Worm (Caenorhabditis elegans): Measurements from ENCODE around the gene mtrr-1.

ce11 chrII:9251529-9251928 is 34.2 kb upstream of the mtrr-1 start:
- TF ChIP-seq flt-1 (GFP tag; IDR thresholded peaks at IDR 0.05) (no peak), ztf-29 (GFP tag; IDR thresholded peaks at IDR 0.05) (no peak), ref-1 (GFP tag; conservative IDR thresholded peaks at IDR 0.05) (no peak)
